Fruit fly (Drosophila melanogaster) S2 (cell line): ENCODE data around the gene CG42758.

Source experiments
- CG8478 ChIP-seq: fragments of >200 bp; optimal IDR thresholded peaks from 2 replicates; lab custom pipeline; 2018
- CTCF ChIP-seq, 2 experiments: fragments of >200 bp; optimal IDR thresholded peaks; 2 replicates each; lab custom pipeline; 2018

The CG42758 gene

DNA sequence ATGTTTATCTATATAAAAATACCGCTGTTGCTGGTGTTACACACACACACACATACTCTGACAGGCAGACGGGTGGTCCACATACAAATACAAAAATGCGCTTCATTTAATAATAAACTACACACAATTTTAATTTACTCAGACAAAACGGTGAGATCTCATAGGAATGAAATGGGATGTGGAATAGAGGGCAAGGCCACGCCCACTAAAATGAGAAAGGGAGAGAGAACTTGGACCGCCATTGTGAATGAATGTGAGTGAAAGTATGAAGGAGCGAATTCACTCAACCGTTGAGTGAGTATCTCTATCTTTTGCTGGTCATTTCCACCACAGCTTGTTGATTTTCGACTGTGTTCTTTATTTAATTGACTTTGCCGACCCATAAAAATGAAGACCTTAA is 33.3 kb downstream of the CG42758 start:
- no peak for TF ChIP-seq CTCF (optimal IDR thresholded peaks at IDR 0.05; lab: Kevin White, UChicago)
- TF ChIP-seq CG8478 (lab: Kevin White, UChicago), result no peak

DNA sequence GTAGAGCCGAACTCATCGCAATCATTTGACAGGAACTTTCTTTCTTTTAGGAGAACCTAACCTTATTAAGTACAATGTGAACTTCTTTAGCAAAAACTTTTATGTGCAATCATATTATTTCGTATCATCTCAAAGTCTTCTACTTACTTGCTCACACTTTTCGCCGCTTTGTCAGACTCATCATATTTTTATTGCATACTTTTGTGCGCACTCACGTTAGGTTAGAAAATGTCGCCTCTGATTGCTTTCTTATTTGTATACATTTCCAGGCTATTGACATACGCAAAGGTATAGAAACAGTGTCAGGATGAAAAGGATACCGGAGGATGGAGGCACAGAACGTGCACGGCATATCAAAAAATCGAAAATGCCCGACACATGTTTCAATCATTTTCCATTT is 35.9 kb downstream of the CG42758 start:
- TF ChIP-seq CG8478 (lab: Kevin White, UChicago) (no peak), CTCF (optimal IDR thresholded peaks at IDR 0.05; lab: Kevin White, UChicago) (peak; percentile 69 to 72)

DNA sequence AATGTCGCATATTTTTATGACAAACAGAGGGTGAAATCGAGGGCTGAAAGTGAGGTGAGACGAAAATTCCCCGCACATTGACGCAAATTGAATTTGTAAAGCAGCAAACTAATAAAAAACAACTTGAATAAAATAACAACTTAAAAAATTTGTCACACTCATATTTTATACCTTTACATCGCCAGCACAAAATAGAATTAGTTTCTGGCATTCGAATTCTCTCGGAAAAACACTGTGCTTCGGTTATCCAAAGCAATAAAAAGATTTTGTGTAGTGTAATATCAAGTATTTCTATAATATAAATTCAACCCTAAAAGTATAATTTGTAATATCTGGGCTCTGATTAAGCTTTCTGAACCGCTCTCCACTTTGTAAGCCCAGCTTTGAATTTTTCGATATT is 38.1 kb downstream of the CG42758 start:
- no peak for TF ChIP-seq CG8478 (lab: Kevin White, UChicago)
- TF ChIP-seq CTCF (optimal IDR thresholded peaks at IDR 0.05; lab: Kevin White, UChicago), result no peak

DNA sequence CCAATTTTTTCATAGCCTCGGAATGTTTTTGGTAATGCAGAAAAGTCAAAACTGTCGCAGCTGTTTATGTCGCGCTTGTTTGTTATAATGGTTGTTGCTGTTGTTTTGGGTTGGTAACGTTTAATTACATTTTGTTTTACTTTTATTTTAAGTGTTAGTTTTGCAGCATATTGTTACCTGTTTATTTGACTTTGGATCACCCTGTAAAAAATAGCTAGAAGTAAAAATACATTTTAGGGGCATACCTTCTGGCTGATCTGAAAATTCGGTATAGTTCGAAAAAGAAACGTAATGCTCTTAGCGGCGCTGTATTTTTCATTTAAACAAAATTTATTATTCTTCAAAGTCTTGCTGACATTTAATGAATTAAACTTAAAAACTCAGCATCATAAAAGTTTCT is 40.4 kb downstream of the CG42758 start:
- TF ChIP-seq CG8478 (lab: Kevin White, UChicago) (no peak), CTCF (optimal IDR thresholded peaks at IDR 0.05; lab: Kevin White, UChicago) (peak; percentile 69 to 88)

DNA sequence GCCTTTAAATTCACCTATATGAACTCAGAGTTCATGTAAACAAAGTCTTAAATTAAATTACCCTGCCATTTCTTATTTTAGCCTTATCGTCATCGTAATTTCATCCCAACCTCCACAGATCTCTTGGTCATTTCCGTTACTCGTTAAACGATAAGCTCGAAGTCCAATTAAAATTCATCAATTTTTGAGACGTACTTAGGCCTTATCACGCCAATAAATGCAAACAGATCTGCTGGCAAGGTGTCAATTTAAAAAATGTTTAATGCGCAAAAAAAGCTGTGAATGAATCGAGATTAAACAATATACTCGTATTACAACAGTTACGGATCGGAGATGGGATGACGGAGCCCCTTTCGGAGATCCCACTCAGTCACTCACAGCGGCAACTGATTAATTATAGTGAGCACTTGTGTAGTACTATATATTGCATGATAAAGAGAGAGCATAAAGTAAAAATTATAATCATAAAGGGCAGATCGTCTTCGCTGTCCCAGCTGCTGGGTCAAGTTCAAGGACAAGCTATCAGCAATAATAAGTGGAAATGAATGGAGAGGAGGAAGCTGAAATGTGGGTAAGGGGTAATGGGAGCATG is 42.0 kb downstream of the CG42758 start:
- no peak for TF ChIP-seq CTCF (optimal IDR thresholded peaks at IDR 0.05; lab: Kevin White, UChicago)
- no peak for TF ChIP-seq CG8478 (lab: Kevin White, UChicago)

DNA sequence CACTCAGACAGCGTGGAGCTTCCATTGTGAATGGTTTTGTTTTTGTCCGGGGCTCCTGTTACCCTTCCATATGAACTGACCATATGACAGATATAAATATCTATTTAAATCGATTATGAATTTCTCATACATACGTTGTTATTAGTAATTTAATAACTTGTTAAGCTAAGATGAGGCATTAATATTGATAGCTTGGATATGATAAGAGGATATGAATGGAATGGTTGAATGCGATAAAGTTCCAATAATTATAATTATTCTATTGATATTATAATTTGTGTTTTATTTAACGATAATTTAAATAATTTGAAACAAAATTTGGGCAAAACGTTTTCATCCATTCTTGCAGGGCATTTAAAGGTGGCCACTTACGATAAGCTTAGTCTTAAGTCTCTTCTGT is 43.2 kb downstream of the CG42758 start:
- TF ChIP-seq CG8478 (lab: Kevin White, UChicago), result no peak
- no peak for TF ChIP-seq CTCF (optimal IDR thresholded peaks at IDR 0.05; lab: Kevin White, UChicago)

- TF ChIP-seq CTCF (optimal IDR thresholded peaks at IDR 0.05; lab: Kevin White, UChicago) (no peak), CG8478 (lab: Kevin White, UChicago) (no peak)
These were observed 44.4 kb downstream of the CG42758 start for dm6 chr3L:14611406-14612335.

DNA sequence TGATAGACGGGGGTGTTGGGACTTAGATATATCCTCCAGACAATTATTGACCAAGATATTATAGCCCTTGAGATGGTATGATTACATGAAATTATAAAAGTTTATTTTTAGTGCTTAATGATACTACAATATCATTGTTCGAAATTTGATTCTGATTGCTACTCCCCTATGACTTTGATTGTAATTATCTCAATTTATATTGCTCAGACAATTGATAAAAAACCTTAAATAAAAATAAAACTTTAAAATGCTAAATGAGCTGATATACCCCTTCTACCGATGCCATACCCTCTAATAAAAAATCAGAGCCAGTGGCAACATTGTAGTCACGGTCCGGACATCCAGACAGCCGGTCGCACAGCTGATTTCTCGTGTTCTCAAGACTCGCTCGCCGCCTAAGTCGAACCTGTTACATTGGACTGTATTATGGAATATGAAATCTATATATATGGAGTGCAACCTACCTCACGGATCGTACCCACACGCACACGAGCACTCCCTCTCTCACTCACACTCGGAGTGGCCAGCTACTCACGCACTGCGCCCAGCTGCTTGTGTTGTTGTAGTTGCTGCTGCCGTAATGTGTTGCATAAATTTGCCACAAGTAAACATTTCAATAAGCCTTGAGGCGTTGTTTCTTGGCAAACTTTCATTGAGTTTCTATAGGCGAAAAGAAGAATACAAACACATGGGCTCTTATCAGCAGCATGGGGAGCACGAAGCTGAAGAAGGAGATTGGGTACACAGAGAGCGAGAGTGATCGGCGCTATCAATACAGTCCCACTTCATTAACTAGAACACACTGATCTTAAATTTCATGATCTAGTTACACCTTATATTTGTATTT is 45.9 kb downstream of the CG42758 start:
- TF ChIP-seq CTCF (optimal IDR thresholded peaks at IDR 0.05; lab: Kevin White, UChicago), result no peak
- TF ChIP-seq CG8478 (lab: Kevin White, UChicago), result no peak

DNA sequence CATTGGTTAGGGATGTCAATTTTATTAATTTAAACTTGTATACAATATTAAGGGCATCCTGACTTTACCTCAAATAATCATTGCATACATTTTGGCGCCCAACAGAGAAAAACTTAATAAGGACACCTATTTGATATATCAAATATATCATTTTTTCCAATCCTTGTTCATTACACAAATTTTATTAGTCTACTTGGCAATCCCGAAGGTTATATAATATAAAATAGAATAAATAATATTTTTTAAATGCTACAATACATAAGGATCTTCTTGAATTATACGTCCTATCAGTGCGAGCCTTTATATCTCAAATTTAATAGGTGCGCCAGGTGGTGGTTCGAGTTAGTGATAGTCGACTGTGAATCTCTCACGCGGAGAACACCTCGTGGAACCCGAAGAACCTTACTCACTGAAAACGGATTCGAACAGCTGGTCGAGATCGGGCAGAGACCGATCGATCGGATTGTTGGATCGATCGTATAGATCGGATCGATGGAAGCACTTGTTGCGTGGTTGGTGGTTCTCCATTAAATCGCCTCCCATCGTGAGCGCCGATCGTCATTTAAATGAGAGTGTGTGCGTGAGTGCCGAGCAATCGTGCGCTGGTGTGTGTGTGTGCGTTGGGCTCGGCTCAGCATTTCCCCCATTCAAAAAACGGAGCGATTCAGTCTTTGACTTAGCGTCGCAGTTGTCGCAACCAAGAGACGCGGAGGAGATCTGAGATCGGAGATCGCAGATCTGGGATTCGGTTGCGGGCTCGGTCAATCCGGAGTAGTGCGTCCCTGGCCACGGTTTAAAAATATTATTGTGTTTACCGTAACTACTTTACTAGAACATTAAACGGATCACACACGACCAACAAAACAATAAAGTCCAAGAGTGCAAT is 46.8 kb downstream of the CG42758 start, which contains the start of gene shd:
shd (plus strand) TSS at position 667 of the 886 bp plus-strand sequence.
- TF ChIP-seq CTCF (optimal IDR thresholded peaks at IDR 0.05; lab: Kevin White, UChicago), result no peak
- TF ChIP-seq CG8478 (lab: Kevin White, UChicago), result no peak

- TF ChIP-seq CTCF (optimal IDR thresholded peaks at IDR 0.05; lab: Kevin White, UChicago), result no peak
- TF ChIP-seq CG8478 (lab: Kevin White, UChicago), result no peak
These were observed 47.9 kb downstream of the CG42758 start for dm6 chr3L:14615187-14615586.

- TF ChIP-seq CG8478 (lab: Kevin White, UChicago), result no peak
- no peak for TF ChIP-seq CTCF (optimal IDR thresholded peaks at IDR 0.05; lab: Kevin White, UChicago)
These were observed 49.1 kb downstream of the CG42758 start for dm6 chr3L:14616085-14617026.
